Fruit fly (Drosophila melanogaster) whole organism, pupa: ENCODE results near the gene CG14411.

Experiments
- CG10348 ChIP-seq: fragments of 200-800 bp; sonication (Bioruptor generic); IDR thresholded peaks from 2 replicates; pipeline ENCODE4 v1.3.6; 2022; ENCODE audit warnings: missing biosample characterization, missing genetic modification characterization
- CG12605 ChIP-seq: fragments of 200-800 bp; sonication (Bioruptor generic); IDR thresholded peaks from 2 replicates; pipeline ENCODE4 v1.3.6; 2022; ENCODE audit warnings: missing biosample characterization, missing genetic modification characterization
- CG13204 ChIP-seq: fragments of 200-800 bp; sonication (Bioruptor generic); optimal IDR thresholded peaks from 2 replicates; lab custom pipeline; 2018; ENCODE audit warnings: missing biosample characterization, mild to moderate bottlenecking, missing genetic modification characterization, moderate library complexity
- CG14655 ChIP-seq: fragments of 200-800 bp; sonication (Bioruptor generic); optimal IDR thresholded peaks from 3 replicates; lab custom pipeline; 2017; ENCODE audit warnings: mild to moderate bottlenecking, missing biosample characterization, missing genetic modification reagents, missing genetic modification characterization
- CG15710 ChIP-seq: fragments of 200-800 bp; sonication (Bioruptor generic); optimal IDR thresholded peaks from 2 replicates; lab custom pipeline; 2018; ENCODE audit warnings: missing biosample characterization, mild to moderate bottlenecking, missing genetic modification characterization, moderate library complexity
- CG17806 ChIP-seq: fragments of 200-800 bp; sonication (Bioruptor generic); optimal IDR thresholded peaks from 2 replicates; lab custom pipeline; 2018; ENCODE audit warnings: missing biosample characterization, mild to moderate bottlenecking, missing genetic modification characterization, moderate library complexity
- CG32121 ChIP-seq: fragments of 200-800 bp; sonication (Bioruptor generic); IDR thresholded peaks from 2 replicates; pipeline ENCODE4 v1.3.6; 2022; ENCODE audit warnings: missing biosample characterization, missing genetic modification characterization
- CG34367 ChIP-seq: fragments of 200-800 bp; sonication (Bioruptor generic); optimal IDR thresholded peaks from 2 replicates; lab custom pipeline; 2018; ENCODE audit warnings: missing biosample characterization, mild to moderate bottlenecking, missing genetic modification characterization
- CG4496 ChIP-seq: fragments of 200-800 bp; sonication (Bioruptor generic); IDR thresholded peaks from 3 replicates; pipeline ENCODE4 v1.3.6; 2022; ENCODE audit warnings: missing biosample characterization, missing genetic modification characterization
- CG8159 ChIP-seq: fragments of 200-800 bp; sonication (Bioruptor generic); optimal IDR thresholded peaks from 3 replicates; lab custom pipeline; 2018; ENCODE audit warnings: missing biosample characterization, mild to moderate bottlenecking, missing genetic modification characterization, moderate library complexity
- CG8301 ChIP-seq: fragments of 200-800 bp; sonication (Bioruptor generic); optimal IDR thresholded peaks from 2 replicates; lab custom pipeline; 2018; ENCODE audit warnings: missing biosample characterization, mild to moderate bottlenecking, missing genetic modification characterization
- CG9948 ChIP-seq: fragments of 200-800 bp; sonication (Bioruptor generic); optimal IDR thresholded peaks from 2 replicates; lab custom pipeline; 2018; ENCODE audit warnings: missing biosample characterization, mild to moderate bottlenecking, missing genetic modification characterization, moderate library complexity
- D1 ChIP-seq: fragments of 200-800 bp; sonication (Bioruptor generic); optimal IDR thresholded peaks from 2 replicates; lab custom pipeline; 2018; ENCODE audit warnings: missing biosample characterization, mild to moderate bottlenecking, missing genetic modification characterization, moderate library complexity
- EcR ChIP-seq: fragments of 200-800 bp; sonication (Bioruptor generic); optimal IDR thresholded peaks from 3 replicates; lab custom pipeline; 2019; ENCODE audit warnings: missing biosample characterization, missing genetic modification characterization, mild to moderate bottlenecking, moderate library complexity, missing genetic modification reagents
- Ets98B ChIP-seq: fragments of 200-800 bp; sonication (Bioruptor generic); IDR thresholded peaks from 2 replicates; pipeline ENCODE4 v1.3.6; 2022; ENCODE audit warnings: missing biosample characterization, missing genetic modification characterization
- Pif1A ChIP-seq: fragments of 200-800 bp; sonication (Bioruptor generic); optimal IDR thresholded peaks from 3 replicates; lab custom pipeline; 2016; ENCODE audit warnings: missing biosample characterization, missing genetic modification characterization
- Pif1B ChIP-seq: fragments of 200-800 bp; sonication (Bioruptor generic); optimal IDR thresholded peaks from 3 replicates; lab custom pipeline; 2016; ENCODE audit warnings: missing biosample characterization, missing genetic modification characterization
- Snoo ChIP-seq: fragments of 200-800 bp; sonication (Bioruptor generic); optimal IDR thresholded peaks from 3 replicates; lab custom pipeline; 2017; ENCODE audit warnings: missing biosample characterization, mild to moderate bottlenecking, missing genetic modification characterization, inconsistent platforms
- fd96Ca ChIP-seq: fragments of 200-800 bp; sonication (Bioruptor generic); IDR thresholded peaks from 3 replicates; pipeline ENCODE4 v1.3.6; 2022; ENCODE audit warnings: missing biosample characterization, missing genetic modification characterization
- gl ChIP-seq: fragments of 200-800 bp; sonication (Bioruptor generic); optimal IDR thresholded peaks from 2 replicates; lab custom pipeline; 2018; ENCODE audit warnings: missing biosample characterization, mild to moderate bottlenecking, missing genetic modification characterization
- rn ChIP-seq: fragments of 200-800 bp; sonication (Bioruptor generic); IDR thresholded peaks from 2 replicates; pipeline ENCODE4 v1.3.6; 2022; ENCODE audit warnings: missing biosample characterization, missing genetic modification characterization

Gene CG14411

dm6 chrX:14810433-14810832, 22.0 kb upstream of the CG14411 start:
- TF ChIP-seq CG15710 = peak; percentile 3
- no peak for TF ChIP-seq CG13204 (GFP tag; lab: Kevin White, UChicago)
- TF ChIP-seq EcR (GFP tag; lab: Kevin White, UChicago) = peak; percentile 34
- no peak for TF ChIP-seq CG34367 (tag; lab: Kevin White, UChicago)
- peak; percentile 25 for TF ChIP-seq CG14655 (GFP tag; lab: Kevin White, UChicago)
- TF ChIP-seq CG8159 = peak; percentile 33
- 0 out of 3 replicates have a peak, but pooled peaks have one; percentile 18 for TF ChIP-seq CG4496 (GFP tag; lab: Robert Waterston, UW)
- TF ChIP-seq CG8301 (tag; lab: Kevin White, UChicago) = no peak
- no peak for TF ChIP-seq rn
- no peak for TF ChIP-seq CG10348 (GFP tag; lab: Robert Waterston, UW)
- TF ChIP-seq CG12605 (GFP tag; lab: Robert Waterston, UW) = no peak
- TF ChIP-seq D1 (tag; lab: Kevin White, UChicago) = no peak
- TF ChIP-seq fd96Ca = no peak
- TF ChIP-seq CG9948 = peak; percentile 17
- TF ChIP-seq CG32121 (GFP tag; lab: Robert Waterston, UW) = no peak
- no peak for TF ChIP-seq gl
- no peak for TF ChIP-seq Ets98B (GFP tag; lab: Robert Waterston, UW)
- TF ChIP-seq Pif1B = no peak
- TF ChIP-seq CG17806 (tag; lab: Kevin White, UChicago) = peak; percentile 13
- no peak for TF ChIP-seq Snoo (tag; lab: Kevin White, UChicago)
- TF ChIP-seq Pif1A (GFP tag; lab: Kevin White, UChicago) = no peak
- TF ChIP-seq, all 21 proteins: peak for 7

- TF ChIP-seq CG8159 = no peak
- TF ChIP-seq CG4496 (GFP tag; lab: Robert Waterston, UW) = peak; percentile 78; the same call in 2 of the 3 replicates
- TF ChIP-seq D1 (tag; lab: Kevin White, UChicago) = no peak
- no peak for TF ChIP-seq rn
- no peak for TF ChIP-seq CG9948
- peak; percentile 61 for TF ChIP-seq CG14655 (GFP tag; lab: Kevin White, UChicago)
- TF ChIP-seq CG15710 = no peak
- no peak for TF ChIP-seq EcR (GFP tag; lab: Kevin White, UChicago)
- TF ChIP-seq CG17806 (tag; lab: Kevin White, UChicago) = peak; percentile 9
- TF ChIP-seq Pif1B = no peak
- TF ChIP-seq CG34367 (tag; lab: Kevin White, UChicago) = no peak
- TF ChIP-seq Pif1A (GFP tag; lab: Kevin White, UChicago) = no peak
- TF ChIP-seq gl = no peak
- TF ChIP-seq fd96Ca = peak; percentile 74
- peak; percentile 33; the same call in 1 of the 2 replicates for TF ChIP-seq CG12605 (GFP tag; lab: Robert Waterston, UW)
- TF ChIP-seq CG13204 (GFP tag; lab: Kevin White, UChicago) = no peak
- TF ChIP-seq CG8301 (tag; lab: Kevin White, UChicago) = peak; percentile 53
- TF ChIP-seq Snoo (tag; lab: Kevin White, UChicago) = no peak
- TF ChIP-seq CG32121 (GFP tag; lab: Robert Waterston, UW) = peak; percentile 70
- peak; percentile 83 for TF ChIP-seq Ets98B (GFP tag; lab: Robert Waterston, UW)
- TF ChIP-seq CG10348 (GFP tag; lab: Robert Waterston, UW) = no peak
Observed at dm6 chrX:14812239-14812638, 20.2 kb upstream of the CG14411 start.

- no peak for TF ChIP-seq rn
- TF ChIP-seq CG4496 (GFP tag; lab: Robert Waterston, UW) = 0 out of 3 replicates have a peak, but pooled peaks have one; percentile 7
Observed at dm6 chrX:14824690-14825469, 7.6 kb upstream of the CG14411 start.

DNA sequence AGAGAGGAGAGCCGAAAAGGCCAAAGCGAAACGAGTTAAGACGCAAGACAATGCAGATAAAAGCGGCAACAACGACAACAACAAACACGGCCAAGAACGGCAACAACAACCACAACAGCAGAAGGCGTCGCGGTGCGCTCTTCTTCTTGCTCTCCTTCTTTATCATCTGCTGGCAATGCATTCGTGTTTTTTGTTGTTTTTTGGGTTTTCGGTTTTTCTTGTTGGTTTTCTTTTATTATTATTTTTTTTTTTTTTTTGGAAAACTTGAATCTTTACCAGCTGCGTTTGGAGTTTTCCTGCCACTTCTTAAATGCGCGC, 7.0 kb upstream of the CG14411 start:
- TF ChIP-seq CG14655 (GFP tag; lab: Kevin White, UChicago) (no peak), D1 (tag; lab: Kevin White, UChicago) (no peak), CG17806 (tag; lab: Kevin White, UChicago) (no peak), gl (no peak), CG10348 (GFP tag; lab: Robert Waterston, UW) (no peak), Pif1A (GFP tag; lab: Kevin White, UChicago) (no peak), CG9948 (no peak), fd96Ca (no peak), CG15710 (no peak), CG32121 (GFP tag; lab: Robert Waterston, UW) (no peak), CG8301 (tag; lab: Kevin White, UChicago) (no peak), CG8159 (no peak), Snoo (tag; lab: Kevin White, UChicago) (no peak), CG4496 (GFP tag; lab: Robert Waterston, UW) (no peak), Pif1B (no peak), CG34367 (tag; lab: Kevin White, UChicago) (no peak)

DNA sequence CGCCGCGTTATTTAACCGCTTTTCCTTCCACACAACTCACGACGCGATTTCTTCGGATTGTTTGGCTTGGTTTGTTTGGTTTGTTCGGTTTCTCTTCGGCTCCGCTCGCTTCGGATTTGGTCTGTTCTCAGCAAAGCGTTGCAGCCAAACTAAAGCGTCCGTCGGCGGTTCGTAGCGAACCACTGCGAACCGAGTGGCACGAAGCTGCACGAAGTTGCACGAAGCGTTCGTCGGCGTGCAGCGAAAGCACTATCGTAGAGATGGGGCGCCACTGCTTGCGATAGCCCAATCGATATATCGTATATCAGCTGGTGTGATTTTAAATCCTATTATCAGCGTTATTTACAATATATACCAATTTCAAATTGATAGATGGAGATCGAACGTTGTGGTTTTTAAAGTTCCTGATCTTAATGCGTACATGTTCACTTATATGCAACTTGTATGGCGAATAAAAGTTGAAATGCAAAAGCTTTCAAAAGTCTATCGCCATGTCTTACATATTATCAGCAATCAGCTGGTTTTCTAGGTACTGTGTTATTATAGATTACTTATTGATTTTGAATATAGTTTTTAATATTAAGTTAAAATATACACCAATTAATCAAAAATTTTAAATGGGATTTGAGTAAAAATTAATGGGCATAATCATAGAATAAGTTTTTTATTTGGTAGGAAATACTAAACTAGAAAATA, 6.4 kb upstream of the CG14411 start, which contains the start of gene rut:
Gene rut, minus strand, starts transcription at position 152 of the 696 bp plus-strand sequence.
- TF ChIP-seq CG15710 (no peak), Pif1B (peak; percentile 8), CG17806 (tag; lab: Kevin White, UChicago) (no peak), CG9948 (no peak), CG8301 (tag; lab: Kevin White, UChicago) (no peak), Ets98B (GFP tag; lab: Robert Waterston, UW) (peak; percentile 63), CG34367 (tag; lab: Kevin White, UChicago) (no peak), CG12605 (GFP tag; lab: Robert Waterston, UW) (peak; percentile 31; the same call in 1 of the 2 replicates), EcR (GFP tag; lab: Kevin White, UChicago) (no peak), gl (no peak), CG32121 (GFP tag; lab: Robert Waterston, UW) (0 out of 2 replicates have a peak, but pooled peaks have one; percentile 14), CG4496 (GFP tag; lab: Robert Waterston, UW) (peak; percentile 57; the same call in 2 of the 3 replicates), CG8159 (no peak)
- TF ChIP-seq, all 21 proteins: peak for 5
